Worm (Caenorhabditis elegans) whole organism, early embryonic: Measurements from ENCODE around the gene ZK863.1.

Source experiments
- F13C5.2 ChIP-seq: sonication (generic microtip); optimal IDR thresholded peaks from 2 replicates; lab custom pipeline; 2017; ENCODE audit warnings: mild to moderate bottlenecking, missing genetic modification characterization, inconsistent platforms, missing compliant biosample characterization
- ama-1 ChIP-seq: fragments of 150-350 bp; optimal IDR thresholded peaks from 2 replicates; lab custom pipeline; 2014
- ets-7 ChIP-seq: sonication (generic microtip); optimal IDR thresholded peaks from 2 replicates; lab custom pipeline; 2016; ENCODE audit warnings: missing genotype, missing genetic modification characterization, missing compliant biosample characterization
- tbx-11 ChIP-seq: fragments of 200-800 bp; sonication (Bioruptor generic); IDR thresholded peaks from 2 replicates; pipeline ENCODE4 v1.3.6; 2022; ENCODE audit warnings: missing genetic modification characterization, missing compliant biosample characterization

- TF ChIP-seq tbx-11 (GFP tag; lab: Robert Waterston, UW): no peak
- no peak for TF ChIP-seq F13C5.2 (tag; lab: Kevin White, UChicago)
- TF ChIP-seq ets-7: no peak
- TF ChIP-seq ama-1 (lab: Kevin White, UChicago): no peak
Observed at ce11 chrV:12162220-12162619, 7.8 kb downstream of the ZK863.1 start, which contains the start of gene C27A7.5.
